Worm (Caenorhabditis elegans) whole organism, early embryonic: Measurements from ENCODE around the gene gcy-13.

Experiments used
- B0310.2 ChIP-seq: sonication (generic microtip); optimal IDR thresholded peaks from 2 replicates; lab custom pipeline; 2016; ENCODE audit warnings: mild to moderate bottlenecking, missing genetic modification characterization, missing compliant biosample characterization
- ama-1 ChIP-seq: fragments of 150-350 bp; optimal IDR thresholded peaks from 2 replicates; lab custom pipeline; 2014
- ceh-13 ChIP-seq: fragments of 200-800 bp; sonication (Bioruptor generic); optimal IDR thresholded peaks from 2 replicates; lab custom pipeline; 2018; ENCODE audit warnings: mild to moderate bottlenecking, missing genetic modification characterization, missing compliant biosample characterization
- ceh-36 ChIP-seq: sonication (generic microtip); optimal IDR thresholded peaks from 2 replicates; lab custom pipeline; 2016; ENCODE audit warnings: missing genetic modification characterization, inconsistent platforms, missing compliant biosample characterization
- flt-1 ChIP-seq: fragments of 200-800 bp; sonication (Bioruptor generic); IDR thresholded peaks from 2 replicates; pipeline ENCODE4 v1.3.6; 2022; ENCODE audit warnings: missing genetic modification characterization, missing compliant biosample characterization
- hmbx-1 ChIP-seq: sonication (generic microtip); optimal IDR thresholded peaks from 2 replicates; lab custom pipeline; 2016; ENCODE audit warnings: mild to moderate bottlenecking, missing genetic modification characterization, missing compliant biosample characterization
- hmg-4 ChIP-seq: fragments of 200-800 bp; sonication (Bioruptor generic); optimal IDR thresholded peaks from 2 replicates; lab custom pipeline; 2018; ENCODE audit warnings: mild to moderate bottlenecking, missing genetic modification characterization, missing compliant biosample characterization
- pes-1 ChIP-seq: fragments of 200-800 bp; sonication (Bioruptor generic); IDR thresholded peaks from 2 replicates; pipeline ENCODE4 v1.3.6; 2022; ENCODE audit warnings: missing genetic modification reagents, missing genetic modification characterization, missing compliant biosample characterization
- scrt-1 ChIP-seq: fragments of 200-800 bp; sonication (Bioruptor generic); IDR thresholded peaks from 2 replicates; pipeline ENCODE4 v1.3.6; 2022; ENCODE audit warnings: missing genetic modification characterization, missing compliant biosample characterization
- sea-1 ChIP-seq: fragments of 200-800 bp; sonication (Bioruptor generic); conservative IDR thresholded peaks from 2 replicates; pipeline ENCODE4 v1.3.6; 2022; ENCODE audit warnings: missing genetic modification characterization, missing compliant biosample characterization
- tbx-37 ChIP-seq: fragments of 200-800 bp; sonication (Bioruptor generic); conservative IDR thresholded peaks from 2 replicates; pipeline ENCODE4 v1.3.6; 2022; ENCODE audit warnings: missing genetic modification reagents, missing genetic modification characterization, missing compliant biosample characterization

- TF ChIP-seq B0310.2 (tag; lab: Kevin White, UChicago): no peak
- TF ChIP-seq ama-1: no peak
- no peak for TF ChIP-seq scrt-1 (GFP tag; lab: Robert Waterston, UW)
- TF ChIP-seq tbx-37: no peak
- TF ChIP-seq pes-1 (GFP tag; lab: Robert Waterston, UW): no peak
- no peak for TF ChIP-seq hmbx-1 (tag; lab: Kevin White, UChicago)
- TF ChIP-seq hmg-4 (GFP tag; lab: Kevin White, UChicago): no peak
- TF ChIP-seq ceh-13 (GFP tag; lab: Kevin White, UChicago): no peak
- no peak for TF ChIP-seq flt-1 (GFP tag; lab: Robert Waterston, UW)
- no peak for TF ChIP-seq ceh-36 (tag; lab: Kevin White, UChicago)
- TF ChIP-seq sea-1 (GFP tag; lab: Robert Waterston, UW): no peak
Observed at ce11 chrV:12408525-12408924, 39.2 kb upstream of the gcy-13 start, which contains the start of gene cdr-4.
